Worm (Caenorhabditis elegans) whole organism, L4 larva: ENCODE data around the gene Y57A10B.7.
A peak's percentile ranks its signal among the peaks of the same experiment; 100 is the strongest.

Experiments used
- F49E8.2 ChIP-seq: sonication (generic microtip); optimal IDR thresholded peaks from 2 replicates; lab custom pipeline; 2016; ENCODE audit warnings: missing compliant biosample characterization, mild to moderate bottlenecking, missing genetic modification characterization, borderline replicate concordance
- T20F7.1 ChIP-seq: fragments of 200-800 bp; sonication (Bioruptor generic); optimal IDR thresholded peaks from 2 replicates; lab custom pipeline; 2018; ENCODE audit warnings: mild to moderate bottlenecking, missing genetic modification characterization, missing compliant biosample characterization
- T26A8.4 ChIP-seq: fragments of 200-800 bp; sonication (Bioruptor generic); IDR thresholded peaks from 2 replicates; pipeline ENCODE4 v1.3.6; 2022; ENCODE audit warnings: missing genetic modification characterization, missing compliant biosample characterization
- Y105C5A.15 ChIP-seq: fragments of 200-800 bp; sonication (Bioruptor generic); IDR thresholded peaks from 2 replicates; pipeline ENCODE4 v1.3.6; 2022; ENCODE audit warnings: missing genetic modification characterization, missing compliant biosample characterization
- ZK546.5 ChIP-seq, 2 experiments: sonication (generic microtip); optimal IDR thresholded peaks; 2 replicates each; lab custom pipeline; 2017; ENCODE audit warnings: missing biosample characterization in 2 of 2, missing genetic modification characterization in 2 of 2
- aha-1 ChIP-seq: fragments of 150-350 bp; peaks from one replicate; lab custom pipeline; 2014; ENCODE audit warnings: missing biosample characterization, missing genetic modification characterization
- ama-1 ChIP-seq: fragments of 150-350 bp; optimal IDR thresholded peaks from 2 replicates; lab custom pipeline; 2014; ENCODE audit warnings: inconsistent platforms, mixed read lengths
- attf-4 ChIP-seq: sonication (generic microtip); optimal IDR thresholded peaks from 3 replicates; lab custom pipeline; 2017; ENCODE audit warnings: missing biosample characterization, missing genetic modification characterization
- ceh-20 ChIP-seq: fragments of 200-800 bp; sonication (Bioruptor generic); IDR thresholded peaks from 2 replicates; pipeline ENCODE4 v1.3.6; 2022; ENCODE audit warnings: missing genetic modification reagents, missing genetic modification characterization, missing compliant biosample characterization
- ceh-28 ChIP-seq: fragments of 150-350 bp; optimal IDR thresholded peaks from 2 replicates; lab custom pipeline; 2014; ENCODE audit warnings: missing biosample characterization, missing genetic modification reagents, missing genetic modification characterization
- ceh-44 ChIP-seq: fragments of 200-800 bp; sonication (Bioruptor generic); IDR thresholded peaks from 2 replicates; pipeline ENCODE4 v1.3.6; 2022; ENCODE audit warnings: missing genetic modification reagents, missing genetic modification characterization, missing compliant biosample characterization
- ceh-82 ChIP-seq: sonication (generic microtip); optimal IDR thresholded peaks from 2 replicates; lab custom pipeline; 2017; ENCODE audit warnings: missing biosample characterization, missing genetic modification characterization
- cey-2 ChIP-seq: sonication (generic microtip); optimal IDR thresholded peaks from 3 replicates; lab custom pipeline; 2017; ENCODE audit warnings: missing genetic modification characterization, mild to moderate bottlenecking, missing compliant biosample characterization, antibody characterized with exemption, borderline replicate concordance; ENCODE audit not compliant: insufficient read depth
- ctbp-1 ChIP-seq: fragments of 200-800 bp; sonication (Bioruptor generic); IDR thresholded peaks from 2 replicates; pipeline ENCODE4 v1.3.6; 2022; ENCODE audit warnings: missing genetic modification reagents, missing genetic modification characterization, missing compliant biosample characterization
- daf-16 ChIP-seq, 3 experiments: sonication (generic microtip); optimal IDR thresholded peaks; 2 replicates each; lab custom pipeline; 2016 to 2017; ENCODE audit warnings: missing genetic modification characterization in 3 of 3, missing genetic modification reagents in 3 of 3, mild to moderate bottlenecking in 2 of 3, missing compliant biosample characterization in 2 of 3, missing biosample characterization in 1 of 3, moderate library complexity in 1 of 3
- daf-8 ChIP-seq: fragments of 200-800 bp; sonication (Bioruptor generic); IDR thresholded peaks from 2 replicates; pipeline ENCODE4 v1.3.6; 2022; ENCODE audit warnings: missing genetic modification characterization, missing compliant biosample characterization
- dmd-6 ChIP-seq: fragments of 200-800 bp; sonication (Bioruptor generic); IDR thresholded peaks from 2 replicates; pipeline ENCODE4 v1.3.6; 2022; ENCODE audit warnings: missing genetic modification reagents, missing genetic modification characterization, missing compliant biosample characterization
- dve-1 ChIP-seq: sonication (generic microtip); optimal IDR thresholded peaks from 2 replicates; lab custom pipeline; 2017; ENCODE audit warnings: antibody characterized with exemption, mild to moderate bottlenecking, missing genetic modification characterization, missing compliant biosample characterization; ENCODE audit not compliant: insufficient read depth
- egl-43 ChIP-seq: fragments of 200-800 bp; sonication (Bioruptor generic); IDR thresholded peaks from 2 replicates; pipeline ENCODE4 v1.3.6; 2022; ENCODE audit warnings: missing genetic modification reagents, missing genetic modification characterization, missing compliant biosample characterization
- hif-1 ChIP-seq, 2 experiments: sonication (generic microtip); optimal IDR thresholded peaks; 2 replicates each; lab custom pipeline; 2016 to 2017; ENCODE audit warnings: missing compliant biosample characterization in 2 of 2, missing genetic modification characterization in 2 of 2, missing genetic modification reagents in 2 of 2, missing genotype in 2 of 2, mild to moderate bottlenecking in 1 of 2
- hlh-11 ChIP-seq: fragments of 200-800 bp; sonication (Bioruptor generic); optimal IDR thresholded peaks from 2 replicates; lab custom pipeline; 2018; ENCODE audit warnings: mild to moderate bottlenecking, missing genetic modification characterization, missing compliant biosample characterization
- hlh-30 ChIP-seq: sonication (generic microtip); optimal IDR thresholded peaks from 2 replicates; lab custom pipeline; 2017; ENCODE audit warnings: antibody characterized with exemption, mild to moderate bottlenecking, missing genetic modification characterization, missing compliant biosample characterization; ENCODE audit not compliant: insufficient read depth
- jun-1 ChIP-seq: fragments of 150-350 bp; optimal IDR thresholded peaks from 2 replicates; lab custom pipeline; 2014; ENCODE audit warnings: missing biosample characterization, missing genetic modification reagents, missing genetic modification characterization
- lim-7 ChIP-seq: fragments of 200-800 bp; sonication (Bioruptor generic); IDR thresholded peaks from 2 replicates; pipeline ENCODE4 v1.3.6; 2022; ENCODE audit warnings: missing genetic modification characterization, missing compliant biosample characterization
- lsy-2 ChIP-seq, 2 experiments: fragments of 150-350 bp in 1 of 2; sonication (generic microtip) in 1 of 2; optimal IDR thresholded peaks; 2 replicates each; lab custom pipeline; 2014 to 2017; ENCODE audit warnings: missing biosample characterization in 2 of 2, missing genetic modification characterization in 2 of 2
- madf-5 ChIP-seq, 2 experiments: fragments of 200-800 bp; sonication (Bioruptor generic); IDR thresholded peaks; 2 replicates each; pipeline ENCODE4 v1.3.6; 2022; ENCODE audit warnings: missing compliant biosample characterization in 2 of 2, missing genetic modification characterization in 2 of 2
- mdl-1 ChIP-seq, 2 experiments: fragments of 150-350 bp in 1 of 2; sonication (generic microtip) in 1 of 2; optimal IDR thresholded peaks; 2 replicates each; lab custom pipeline; 2014 to 2017; ENCODE audit warnings: missing biosample characterization in 2 of 2, missing genetic modification characterization in 2 of 2
- mdt-29 ChIP-seq: fragments of 200-800 bp; sonication (Bioruptor generic); IDR thresholded peaks from 2 replicates; pipeline ENCODE4 v1.3.6; 2022; ENCODE audit warnings: missing genetic modification reagents, missing genetic modification characterization, missing compliant biosample characterization
- mep-1 ChIP-seq: fragments of 150-350 bp; sonication (generic microtip); optimal IDR thresholded peaks from 3 replicates; lab custom pipeline; 2014; ENCODE audit warnings: missing biosample characterization, missing genetic modification characterization
- mes-2 ChIP-seq: sonication (generic microtip); optimal IDR thresholded peaks from 2 replicates; lab custom pipeline; 2016; ENCODE audit warnings: missing genotype, mild to moderate bottlenecking, missing genetic modification characterization, missing compliant biosample characterization; ENCODE audit not compliant: poor library complexity, severe bottlenecking
- nhr-28 ChIP-seq: fragments of 150-350 bp; optimal IDR thresholded peaks from 2 replicates; lab custom pipeline; 2014; ENCODE audit warnings: missing biosample characterization, missing genetic modification characterization
- nhr-41 ChIP-seq: fragments of 200-800 bp; sonication (Bioruptor generic); IDR thresholded peaks from 2 replicates; pipeline ENCODE4 v1.3.6; 2022; ENCODE audit warnings: missing genetic modification reagents, missing genetic modification characterization, missing compliant biosample characterization
- nhr-6 ChIP-seq: fragments of 150-350 bp; optimal IDR thresholded peaks from 2 replicates; lab custom pipeline; 2014; ENCODE audit warnings: missing biosample characterization, missing genetic modification characterization
- nhr-76 ChIP-seq: fragments of 150-350 bp; optimal IDR thresholded peaks from 2 replicates; lab custom pipeline; 2014; ENCODE audit warnings: missing biosample characterization, missing genetic modification characterization
- php-3 ChIP-seq: fragments of 200-800 bp; sonication (Bioruptor generic); IDR thresholded peaks from 2 replicates; pipeline ENCODE4 v1.3.6; 2022; ENCODE audit warnings: missing genetic modification reagents, missing genetic modification characterization, missing compliant biosample characterization
- sdz-12 ChIP-seq: fragments of 200-800 bp; sonication (Bioruptor generic); optimal IDR thresholded peaks from 2 replicates; lab custom pipeline; 2018; ENCODE audit warnings: mild to moderate bottlenecking, missing genetic modification characterization, missing compliant biosample characterization
- set-16 ChIP-seq: fragments of 200-800 bp; sonication (Bioruptor generic); IDR thresholded peaks from 2 replicates; pipeline ENCODE4 v1.3.6; 2022; ENCODE audit warnings: missing genetic modification reagents, missing genetic modification characterization, missing compliant biosample characterization
- skn-1 ChIP-seq: fragments of 150-350 bp; optimal IDR thresholded peaks from 2 replicates; lab custom pipeline; 2014; ENCODE audit warnings: missing biosample characterization, missing genetic modification characterization
- tag-97 ChIP-seq: fragments of 200-800 bp; sonication (Bioruptor generic); IDR thresholded peaks from 2 replicates; pipeline ENCODE4 v1.3.6; 2022; ENCODE audit warnings: missing genetic modification characterization, missing compliant biosample characterization
- tra-1 ChIP-seq: fragments of 200-800 bp; sonication (Bioruptor generic); IDR thresholded peaks from 2 replicates; pipeline ENCODE4 v1.3.6; 2022; ENCODE audit warnings: missing genetic modification reagents, missing genetic modification characterization, missing compliant biosample characterization
- unc-39 ChIP-seq: sonication (generic microtip); optimal IDR thresholded peaks from 2 replicates; lab custom pipeline; 2017; ENCODE audit warnings: missing biosample characterization, missing genetic modification characterization
- zip-2 ChIP-seq: fragments of 150-350 bp; optimal IDR thresholded peaks from 2 replicates; lab custom pipeline; 2014; ENCODE audit warnings: missing biosample characterization, missing genetic modification characterization
- ztf-11 ChIP-seq: fragments of 150-350 bp; optimal IDR thresholded peaks from 2 replicates; lab custom pipeline; 2014; ENCODE audit warnings: missing biosample characterization, missing genetic modification characterization
- ztf-7 ChIP-seq: fragments of 150-350 bp; optimal IDR thresholded peaks from 2 replicates; lab custom pipeline; 2014; ENCODE audit warnings: missing biosample characterization, missing genetic modification characterization

Y57A10B.7 gene

ce11 chrII:12352115-12352514, 41.5 kb downstream of the Y57A10B.7 start, which contains the start of gene ras-1 (continued):
- TF ChIP-seq nhr-41 (GFP tag; lab: Robert Waterston, UW) (no peak), skn-1 (tag; lab: Kevin White, UChicago) (no peak), madf-5 (GFP tag; IDR thresholded peaks at IDR 0.05; lab: Robert Waterston, UW) (no peak), aha-1 (tag; lab: Kevin White, UChicago) (no peak), attf-4 (tag; lab: Kevin White, UChicago) (no peak), nhr-6 (tag; lab: Kevin White, UChicago) (no peak), dmd-6 (GFP tag; lab: Robert Waterston, UW) (peak; percentile 65; the same call in 1 of the 2 replicates), T26A8.4 (GFP tag; lab: Robert Waterston, UW) (no peak), ZK546.5 (tag; optimal IDR thresholded peaks at IDR 0.05; lab: Kevin White, UChicago) (no peak), hlh-11 (peak; percentile 56), sdz-12 (GFP tag; lab: Kevin White, UChicago) (no peak), ceh-20 (GFP tag; lab: Robert Waterston, UW) (no peak), ceh-28 (tag; lab: Kevin White, UChicago) (no peak), ztf-11 (no peak), F49E8.2 (tag; lab: Kevin White, UChicago) (no peak), php-3 (no peak), ceh-82 (tag; lab: Kevin White, UChicago) (no peak), lsy-2 (tag; optimal IDR thresholded peaks at IDR 0.05; lab: Kevin White, UChicago) (no peak), nhr-76 (tag; lab: Kevin White, UChicago) (no peak)
- TF ChIP-seq, all 104 proteins: peak for 7

ce11 chrII:12350737-12351275, 42.8 kb downstream of the Y57A10B.7 start:
- TF ChIP-seq aha-1 (tag; lab: Kevin White, UChicago) (peak; percentile 40), lsy-2 (tag; optimal IDR thresholded peaks at IDR 0.05; lab: Kevin White, UChicago) (peak in 1 of 2 experiments; percentile 40), mdl-1 (tag; optimal IDR thresholded peaks at IDR 0.05; lab: Kevin White, UChicago) (peak in 1 of 2 experiments; percentile 9), nhr-28 (tag; lab: Kevin White, UChicago) (peak; percentile 43), daf-8 (GFP tag; lab: Robert Waterston, UW) (no peak), mes-2 (peak; percentile 30)

ce11 chrII:12349866-12350265, 43.7 kb downstream of the Y57A10B.7 start:
- TF ChIP-seq T20F7.1: no peak
- TF ChIP-seq ctbp-1 (GFP tag; lab: Robert Waterston, UW): no peak
- no peak for TF ChIP-seq unc-39 (tag; lab: Kevin White, UChicago)
- TF ChIP-seq lim-7 (GFP tag; lab: Robert Waterston, UW): no peak
- no peak for TF ChIP-seq jun-1 (tag; lab: Kevin White, UChicago)
- TF ChIP-seq nhr-28 (tag; lab: Kevin White, UChicago): peak; percentile 32
- no peak for TF ChIP-seq nhr-6 (tag; lab: Kevin White, UChicago)
- TF ChIP-seq Y105C5A.15 (GFP tag; lab: Robert Waterston, UW): no peak
- TF ChIP-seq hlh-11: peak; percentile 7
- TF ChIP-seq dve-1 (tag; lab: Kevin White, UChicago): peak; percentile 53
- no peak for TF ChIP-seq ZK546.5 (tag; optimal IDR thresholded peaks at IDR 0.05; lab: Kevin White, UChicago)
- no peak for TF ChIP-seq ceh-28 (tag; lab: Kevin White, UChicago)
- TF ChIP-seq set-16 (GFP tag; lab: Robert Waterston, UW): no peak
- TF ChIP-seq egl-43 (GFP tag; lab: Robert Waterston, UW): no peak
- TF ChIP-seq mes-2: no peak
- no peak for TF ChIP-seq mep-1 (tag; lab: Kevin White, UChicago)
- TF ChIP-seq ceh-44 (GFP tag; lab: Robert Waterston, UW): no peak
- TF ChIP-seq nhr-76 (tag; lab: Kevin White, UChicago): no peak
- TF ChIP-seq ztf-11: no peak
- TF ChIP-seq tra-1 (GFP tag; lab: Robert Waterston, UW): no peak
- no peak for TF ChIP-seq aha-1 (tag; lab: Kevin White, UChicago)
- TF ChIP-seq ztf-7 (tag; lab: Kevin White, UChicago): no peak
- no peak for TF ChIP-seq sdz-12 (GFP tag; lab: Kevin White, UChicago)
- TF ChIP-seq hif-1 (tag; optimal IDR thresholded peaks at IDR 0.05; lab: Kevin White, UChicago): no peak
- no peak for TF ChIP-seq zip-2 (tag; lab: Kevin White, UChicago)
- no peak for TF ChIP-seq mdt-29 (GFP tag; lab: Robert Waterston, UW)
- TF ChIP-seq daf-16 (GFP tag; optimal IDR thresholded peaks at IDR 0.05; lab: Kevin White, UChicago): no peak
- TF ChIP-seq daf-16 (tag; optimal IDR thresholded peaks at IDR 0.05; lab: Kevin White, UChicago): peak; percentile 19
- TF ChIP-seq T26A8.4 (GFP tag; lab: Robert Waterston, UW): 0 out of 2 replicates have a peak, but pooled peaks have one; percentile 46
- no peak for TF ChIP-seq daf-8 (GFP tag; lab: Robert Waterston, UW)
- TF ChIP-seq tag-97 (GFP tag; lab: Robert Waterston, UW): no peak
- no peak for TF ChIP-seq cey-2 (tag; lab: Kevin White, UChicago)
- no peak for TF ChIP-seq ama-1 (lab: Kevin White, UChicago)
- peak; percentile 35 for TF ChIP-seq hlh-30 (tag; lab: Kevin White, UChicago)
- no peak for TF ChIP-seq mdl-1 (tag; optimal IDR thresholded peaks at IDR 0.05; lab: Kevin White, UChicago)
